Worm (Caenorhabditis elegans) whole organism, young adult: ENCODE measurements around the gene lido-18.

Source experiments
- D2030.7 ChIP-seq: fragments of 200-800 bp; sonication (Bioruptor generic); IDR thresholded peaks from 2 replicates; pipeline ENCODE4 v1.3.6; 2022; ENCODE audit warnings: missing genetic modification reagents, missing genetic modification characterization, missing compliant biosample characterization
- cebp-2 ChIP-seq: fragments of 200-800 bp; sonication (Bioruptor generic); IDR thresholded peaks from 2 replicates; pipeline ENCODE4 v1.3.6; 2022; ENCODE audit warnings: missing genetic modification characterization, missing compliant biosample characterization
- hrde-1 ChIP-seq: sonication (generic microtip); optimal IDR thresholded peaks from 2 replicates; lab custom pipeline; 2016; ENCODE audit warnings: missing genetic modification characterization, mild to moderate bottlenecking, missing compliant biosample characterization, moderate library complexity, missing genotype, missing genetic modification reagents, borderline replicate concordance
- lag-1 ChIP-seq: fragments of 200-800 bp; sonication (Bioruptor generic); IDR thresholded peaks from 2 replicates; pipeline ENCODE4 v1.3.6; 2022; ENCODE audit warnings: missing genetic modification reagents, missing genetic modification characterization, missing compliant biosample characterization
- lin-26 ChIP-seq: fragments of 200-800 bp; sonication (Bioruptor generic); IDR thresholded peaks from 2 replicates; pipeline ENCODE4 v1.3.6; 2022; ENCODE audit warnings: missing genetic modification reagents, missing genetic modification characterization, missing compliant biosample characterization
- mcd-1 ChIP-seq: fragments of 200-800 bp; sonication (Bioruptor generic); IDR thresholded peaks from 2 replicates; pipeline ENCODE4 v1.3.6; 2022; ENCODE audit warnings: missing genetic modification reagents, missing genetic modification characterization, missing compliant biosample characterization
- nfya-1 ChIP-seq: sonication (generic microtip); optimal IDR thresholded peaks from 2 replicates; lab custom pipeline; 2017; ENCODE audit warnings: antibody characterized with exemption, missing compliant biosample characterization, missing genetic modification characterization, borderline replicate concordance; ENCODE audit not compliant: insufficient read depth
- nhr-27 ChIP-seq: fragments of 200-800 bp; sonication (Bioruptor generic); optimal IDR thresholded peaks from 2 replicates; lab custom pipeline; 2018; ENCODE audit warnings: mild to moderate bottlenecking, missing genetic modification characterization, moderate library complexity, missing compliant biosample characterization
- pha-4 ChIP-seq: fragments of 150-350 bp; sonication (generic microtip); optimal IDR thresholded peaks from 2 replicates; lab custom pipeline; 2014; ENCODE audit warnings: missing biosample characterization, missing genetic modification reagents, missing genetic modification characterization
- snpc-1.1 ChIP-seq: sonication (generic microtip); optimal IDR thresholded peaks from 2 replicates; lab custom pipeline; 2017; ENCODE audit warnings: missing genetic modification characterization, mild to moderate bottlenecking, missing compliant biosample characterization, antibody characterized with exemption, moderate library complexity, missing genotype, missing genetic modification reagents; ENCODE audit not compliant: insufficient read depth
- snpc-4 ChIP-seq, 5 experiments: fragments of 150-350 bp in 1 of 5; sonication (generic microtip) in 4 of 5; optimal IDR thresholded peaks; 2 replicates each; lab custom pipeline; 2014 to 2018; ENCODE audit warnings: missing genetic modification characterization in 5 of 5, missing biosample characterization in 3 of 5, antibody characterized with exemption in 2 of 5, mild to moderate bottlenecking in 2 of 5, missing compliant biosample characterization in 2 of 5, missing genotype in 2 of 5, moderate library complexity in 2 of 5, missing genetic modification reagents in 1 of 5
- unc-62 ChIP-seq: fragments of 150-350 bp; optimal IDR thresholded peaks from 2 replicates; lab custom pipeline; 2014; ENCODE audit warnings: missing biosample characterization, missing genetic modification reagents, missing genetic modification characterization

ce11 chrIII:7616228-7616627 is 45.9 kb upstream of the lido-18 start, which contains the start of gene T04A6.1:
- TF ChIP-seq hrde-1 (tag; lab: Kevin White, UChicago), result no peak
- TF ChIP-seq nfya-1 (tag; lab: Kevin White, UChicago), result no peak
- TF ChIP-seq lag-1, result no peak
- TF ChIP-seq pha-4 (tag; lab: Kevin White, UChicago), result no peak
- no peak for TF ChIP-seq mcd-1 (GFP tag; lab: Robert Waterston, UW)
- TF ChIP-seq unc-62, result no peak
- TF ChIP-seq snpc-4 (GFP tag; optimal IDR thresholded peaks at IDR 0.05; lab: Kevin White, UChicago), result no peak
- TF ChIP-seq snpc-4 (tag; optimal IDR thresholded peaks at IDR 0.05; lab: Kevin White, UChicago), result no peak
- no peak for TF ChIP-seq snpc-1.1 (tag; lab: Kevin White, UChicago)
- TF ChIP-seq lin-26 (GFP tag; lab: Robert Waterston, UW), result no peak
- TF ChIP-seq nhr-27 (tag; lab: Kevin White, UChicago), result no peak
- TF ChIP-seq cebp-2 (GFP tag; lab: Robert Waterston, UW), result no peak
- no peak for TF ChIP-seq D2030.7
